Worm (Caenorhabditis elegans) whole organism, late embryonic: ENCODE results near the gene C01F1.6.

Experiments used
- C08G9.2 ChIP-seq: sonication (generic microtip); optimal IDR thresholded peaks from 2 replicates; lab custom pipeline; 2016; ENCODE audit warnings: mild to moderate bottlenecking, missing genetic modification characterization, moderate library complexity, missing compliant biosample characterization
- T23F11.4 ChIP-seq: fragments of 200-800 bp; sonication (Bioruptor generic); optimal IDR thresholded peaks from 2 replicates; lab custom pipeline; 2018; ENCODE audit warnings: mild to moderate bottlenecking, missing genetic modification characterization, missing compliant biosample characterization
- Y22D7AL.16 ChIP-seq: sonication (generic microtip); optimal IDR thresholded peaks from 2 replicates; lab custom pipeline; 2016; ENCODE audit warnings: missing genetic modification characterization, missing compliant biosample characterization
- ceh-14 ChIP-seq: sonication (generic microtip); optimal IDR thresholded peaks from 2 replicates; lab custom pipeline; 2016; ENCODE audit warnings: missing genotype, missing genetic modification characterization, missing compliant biosample characterization
- ceh-19 ChIP-seq: fragments of 200-800 bp; sonication (Bioruptor generic); optimal IDR thresholded peaks from 2 replicates; lab custom pipeline; 2018; ENCODE audit warnings: mild to moderate bottlenecking, missing genetic modification characterization, missing compliant biosample characterization
- ceh-22 ChIP-seq: sonication (generic microtip); optimal IDR thresholded peaks from 2 replicates; lab custom pipeline; 2017; ENCODE audit warnings: missing biosample characterization, missing genetic modification characterization
- ceh-24 ChIP-seq: sonication (generic microtip); optimal IDR thresholded peaks from 2 replicates; lab custom pipeline; 2016; ENCODE audit warnings: mild to moderate bottlenecking, missing genetic modification characterization, missing compliant biosample characterization
- ceh-6 ChIP-seq: fragments of 200-800 bp; sonication (Bioruptor generic); optimal IDR thresholded peaks from 2 replicates; lab custom pipeline; 2018; ENCODE audit warnings: mild to moderate bottlenecking, missing genetic modification characterization, missing compliant biosample characterization
- dve-1 ChIP-seq: sonication (generic microtip); optimal IDR thresholded peaks from 2 replicates; lab custom pipeline; 2017; ENCODE audit warnings: antibody characterized with exemption, mild to moderate bottlenecking, missing genetic modification characterization, missing compliant biosample characterization
- elt-2 ChIP-seq: sonication (generic microtip); optimal IDR thresholded peaks from 2 replicates; lab custom pipeline; 2016; ENCODE audit warnings: missing genetic modification reagents, missing genetic modification characterization, missing compliant biosample characterization
- elt-4 ChIP-seq: sonication (generic microtip); optimal IDR thresholded peaks from 2 replicates; lab custom pipeline; 2016; ENCODE audit warnings: missing genetic modification characterization, missing compliant biosample characterization
- eyg-1 ChIP-seq: sonication (generic microtip); optimal IDR thresholded peaks from 2 replicates; lab custom pipeline; 2016; ENCODE audit warnings: missing genotype, missing genetic modification characterization, missing compliant biosample characterization
- fkh-10 ChIP-seq: fragments of 150-350 bp; optimal IDR thresholded peaks from 2 replicates; lab custom pipeline; 2014; ENCODE audit warnings: missing biosample characterization, missing genetic modification reagents, missing genetic modification characterization
- fkh-6 ChIP-seq: sonication (generic microtip); optimal IDR thresholded peaks from 2 replicates; lab custom pipeline; 2016; ENCODE audit warnings: missing genetic modification characterization, missing compliant biosample characterization
- gmeb-2 ChIP-seq: sonication (generic microtip); optimal IDR thresholded peaks from 2 replicates; lab custom pipeline; 2016; ENCODE audit warnings: missing genetic modification characterization, inconsistent platforms, missing compliant biosample characterization
- hlh-30 ChIP-seq: sonication (generic microtip); optimal IDR thresholded peaks from 2 replicates; lab custom pipeline; 2017; ENCODE audit warnings: antibody characterized with exemption, missing genetic modification characterization, missing compliant biosample characterization; ENCODE audit not compliant: insufficient read depth
- hlh-8 ChIP-seq: sonication (generic microtip); optimal IDR thresholded peaks from 2 replicates; lab custom pipeline; 2016; ENCODE audit warnings: missing genotype, missing genetic modification characterization, missing compliant biosample characterization
- lim-6 ChIP-seq: sonication (generic microtip); optimal IDR thresholded peaks from 2 replicates; lab custom pipeline; 2016; ENCODE audit warnings: missing genetic modification characterization, missing compliant biosample characterization
- madf-2 ChIP-seq: sonication (generic microtip); optimal IDR thresholded peaks from 2 replicates; lab custom pipeline; 2017; ENCODE audit warnings: missing genetic modification characterization, missing compliant biosample characterization
- nfya-1 ChIP-seq: sonication (generic microtip); optimal IDR thresholded peaks from 2 replicates; lab custom pipeline; 2017; ENCODE audit warnings: missing genetic modification characterization, mild to moderate bottlenecking, missing compliant biosample characterization, antibody characterized with exemption, moderate library complexity
- nhr-232 ChIP-seq: sonication (generic microtip); optimal IDR thresholded peaks from 2 replicates; lab custom pipeline; 2016; ENCODE audit warnings: missing genetic modification characterization, missing compliant biosample characterization
- pha-4 ChIP-seq: fragments of 150-350 bp; optimal IDR thresholded peaks from 2 replicates; lab custom pipeline; 2018; ENCODE audit warnings: missing biosample characterization, missing genetic modification reagents, missing genetic modification characterization
- pqm-1 ChIP-seq: sonication (generic microtip); optimal IDR thresholded peaks from 2 replicates; lab custom pipeline; 2016; ENCODE audit warnings: missing genetic modification characterization, missing compliant biosample characterization
- ref-2 ChIP-seq: sonication (generic microtip); optimal IDR thresholded peaks from 2 replicates; lab custom pipeline; 2016; ENCODE audit warnings: missing genetic modification characterization, missing compliant biosample characterization
- sox-2 ChIP-seq: fragments of 200-800 bp; sonication (Bioruptor generic); IDR thresholded peaks from 2 replicates; pipeline ENCODE4 v1.3.6; 2022; ENCODE audit warnings: missing genetic modification reagents, missing genetic modification characterization, missing compliant biosample characterization
- sox-4 ChIP-seq: sonication (generic microtip); optimal IDR thresholded peaks from 2 replicates; lab custom pipeline; 2017; ENCODE audit warnings: mild to moderate bottlenecking, missing genetic modification characterization, inconsistent platforms, missing compliant biosample characterization
- syd-9 ChIP-seq: sonication (generic microtip); optimal IDR thresholded peaks from 2 replicates; lab custom pipeline; 2016; ENCODE audit warnings: mild to moderate bottlenecking, missing genetic modification characterization, moderate library complexity, missing compliant biosample characterization
- tbx-7 ChIP-seq: sonication (generic microtip); optimal IDR thresholded peaks from 2 replicates; lab custom pipeline; 2016; ENCODE audit warnings: missing genotype, missing genetic modification characterization, missing compliant biosample characterization
- unc-3 ChIP-seq, 2 experiments: fragments of 200-800 bp in 1 of 2; sonication (Bioruptor generic) in 1 of 2; sonication (generic microtip) in 1 of 2; conservative IDR thresholded peaks in 1 of 2; optimal IDR thresholded peaks in 1 of 2; 2 replicates each; pipeline versions ENCODE4 v1.3.6 to Lab custom; 2016 to 2022; ENCODE audit warnings: missing compliant biosample characterization in 2 of 2, missing genetic modification characterization in 2 of 2, missing genetic modification reagents in 1 of 2
- unc-55 ChIP-seq: sonication (generic microtip); optimal IDR thresholded peaks from 2 replicates; lab custom pipeline; 2017; ENCODE audit warnings: missing biosample characterization, missing genetic modification reagents, missing genetic modification characterization
- unc-86 ChIP-seq: sonication (generic microtip); optimal IDR thresholded peaks from 2 replicates; lab custom pipeline; 2016; ENCODE audit warnings: missing genetic modification characterization, missing compliant biosample characterization
- zip-5 ChIP-seq: sonication (generic microtip); optimal IDR thresholded peaks from 2 replicates; lab custom pipeline; 2016; ENCODE audit warnings: missing genetic modification characterization, missing compliant biosample characterization

The C01F1.6 gene

DNA sequence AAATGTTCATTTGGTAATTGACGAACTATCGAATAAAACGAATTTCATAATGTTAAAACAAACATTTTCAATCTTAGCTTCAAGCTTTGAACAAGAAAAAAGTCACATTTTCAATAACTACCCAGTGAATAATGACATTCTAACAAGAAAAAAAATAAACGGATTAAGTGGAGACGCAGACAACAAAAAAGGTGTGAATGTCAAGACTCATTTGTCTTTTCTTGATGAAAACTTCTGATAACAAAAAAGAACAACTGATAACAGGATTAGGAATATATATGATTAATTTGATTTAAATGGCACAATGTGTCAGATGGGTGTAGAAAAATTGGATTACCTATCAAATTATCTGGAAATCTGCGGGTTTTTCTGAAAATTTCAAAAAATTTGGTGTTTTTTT lies 561 bp upstream of the C01F1.6 start:
- no peak for TF ChIP-seq tbx-7 (tag; lab: Kevin White, UChicago)
- peak; percentile 50 for TF ChIP-seq elt-2 (tag; lab: Kevin White, UChicago)
- no peak for TF ChIP-seq elt-4 (tag; lab: Kevin White, UChicago)
- TF ChIP-seq ceh-14 (tag; lab: Kevin White, UChicago), result no peak
- no peak for TF ChIP-seq C08G9.2 (tag; lab: Kevin White, UChicago)
- TF ChIP-seq ceh-6 (GFP tag; lab: Kevin White, UChicago), result no peak
- no peak for TF ChIP-seq Y22D7AL.16 (tag; lab: Kevin White, UChicago)

DNA sequence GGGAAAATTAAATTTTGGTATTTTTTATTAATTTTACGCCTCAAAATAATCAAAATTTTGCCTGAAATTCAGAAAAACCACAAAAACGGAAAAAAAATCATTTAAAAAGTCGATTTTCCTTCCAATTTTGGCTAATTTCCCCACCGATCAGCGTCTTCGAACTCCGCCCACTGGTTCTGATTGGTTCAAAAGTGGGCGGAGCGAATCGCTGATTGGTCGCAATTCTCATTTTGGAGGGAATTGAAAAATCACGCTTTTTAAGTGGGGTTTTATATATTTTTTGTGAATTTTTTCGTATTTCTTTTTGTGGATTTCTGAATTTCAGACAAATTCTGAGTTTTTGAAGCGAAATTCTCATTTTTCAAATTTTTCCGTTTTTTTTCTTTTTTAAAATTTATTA lies 1.1 kb downstream of the C01F1.6 start:
- TF ChIP-seq lim-6 (tag; lab: Kevin White, UChicago), result no peak
- TF ChIP-seq nfya-1, result peak; percentile 83
- no peak for TF ChIP-seq gmeb-2 (tag; lab: Kevin White, UChicago)
- no peak for TF ChIP-seq hlh-30 (tag; lab: Kevin White, UChicago)
- TF ChIP-seq hlh-8 (tag; lab: Kevin White, UChicago), result no peak
- TF ChIP-seq tbx-7 (tag; lab: Kevin White, UChicago), result no peak
- no peak for TF ChIP-seq dve-1
- TF ChIP-seq pqm-1, result no peak
- TF ChIP-seq, all 69 proteins: peak for 1

DNA sequence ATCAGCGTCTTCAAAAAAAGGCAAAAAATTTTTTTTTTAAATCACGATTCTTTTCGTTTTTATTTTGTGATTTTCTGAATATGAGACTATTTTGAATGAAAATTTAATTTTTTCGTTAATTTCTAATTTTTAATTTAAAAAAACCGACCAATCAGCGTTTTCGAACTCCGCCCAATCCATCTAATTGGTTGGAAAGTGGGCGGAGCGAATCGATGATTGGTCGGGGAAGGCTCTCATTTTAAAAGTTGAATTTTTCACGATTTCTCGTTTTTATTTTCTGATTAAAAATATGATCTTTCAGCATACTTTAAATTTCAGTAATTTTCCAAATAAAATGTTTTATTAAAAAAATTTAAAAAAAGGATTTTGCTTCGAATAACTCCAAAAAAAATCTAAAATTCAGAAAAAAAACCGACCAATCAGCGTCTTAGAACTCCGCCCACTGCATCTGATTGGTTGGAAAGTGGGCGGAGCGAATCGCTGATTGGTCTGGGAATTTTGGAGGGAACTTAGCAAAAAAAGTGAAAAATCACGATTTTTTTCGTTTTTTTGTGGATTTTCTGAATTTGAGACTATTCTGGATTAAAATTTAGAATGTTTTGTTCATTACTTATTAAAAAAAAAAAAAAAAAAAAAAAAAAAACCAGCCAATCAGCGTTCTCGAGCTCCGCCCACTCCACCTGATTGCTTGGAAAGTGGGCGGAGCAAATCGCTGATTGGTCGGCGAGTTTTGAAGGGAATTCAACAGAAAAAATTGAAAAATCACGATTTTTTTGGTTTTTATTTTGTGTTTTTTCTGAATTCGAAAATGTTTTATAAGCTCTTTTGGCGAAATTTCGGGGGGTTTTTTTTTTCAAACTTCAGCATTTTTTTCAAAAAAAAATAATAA lies 3.5 kb downstream of the C01F1.6 start:
- TF ChIP-seq madf-2 (tag; lab: Kevin White, UChicago) (no peak), nfya-1 (peak; percentile 81), nhr-232 (tag; lab: Kevin White, UChicago) (no peak), pha-4 (no peak)

DNA sequence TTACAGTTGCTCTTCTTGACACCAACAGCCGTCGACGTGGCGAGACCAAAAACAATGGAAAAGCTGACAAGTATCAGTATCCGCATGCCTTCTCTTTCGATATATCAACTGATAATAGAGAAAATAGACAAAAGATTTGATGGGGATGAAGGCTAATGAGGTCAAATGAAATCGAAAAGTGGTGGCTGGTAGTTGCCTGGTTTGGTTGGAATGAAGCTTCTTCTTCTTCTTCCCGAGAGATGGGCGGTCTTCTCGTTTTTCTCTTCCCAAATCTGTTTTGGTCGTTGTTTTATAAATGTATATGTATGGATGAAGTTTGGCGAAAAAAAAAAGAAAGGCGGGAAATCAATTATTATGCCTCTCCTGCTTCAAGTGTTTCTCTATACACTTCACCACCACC lies 6.3 kb downstream of the C01F1.6 start, which contains the start of gene C01F1.5:
Gene C01F1.5 (minus strand): TSS at position 103 of the 400 bp plus-strand sequence.
- TF ChIP-seq sox-4 (tag; lab: Kevin White, UChicago) (no peak), hlh-30 (tag; lab: Kevin White, UChicago) (no peak), nfya-1 (no peak), fkh-10 (GFP tag; lab: Kevin White, UChicago) (no peak), ceh-24 (tag; lab: Kevin White, UChicago) (no peak), syd-9 (no peak), ceh-19 (GFP tag; lab: Kevin White, UChicago) (no peak), sox-2 (GFP tag; lab: Robert Waterston, UW) (no peak), gmeb-2 (tag; lab: Kevin White, UChicago) (no peak), T23F11.4 (GFP tag; lab: Kevin White, UChicago) (no peak), zip-5 (no peak), unc-86 (no peak), unc-55 (GFP tag; lab: Kevin White, UChicago) (no peak), fkh-6 (tag; lab: Kevin White, UChicago) (no peak), eyg-1 (tag; lab: Kevin White, UChicago) (no peak), ref-2 (tag; lab: Kevin White, UChicago) (no peak), unc-3 (GFP tag; conservative IDR thresholded peaks at IDR 0.05; lab: Robert Waterston, UW) (no peak), unc-3 (tag; optimal IDR thresholded peaks at IDR 0.05; lab: Kevin White, UChicago) (no peak), ceh-22 (tag; lab: Kevin White, UChicago) (no peak)

DNA sequence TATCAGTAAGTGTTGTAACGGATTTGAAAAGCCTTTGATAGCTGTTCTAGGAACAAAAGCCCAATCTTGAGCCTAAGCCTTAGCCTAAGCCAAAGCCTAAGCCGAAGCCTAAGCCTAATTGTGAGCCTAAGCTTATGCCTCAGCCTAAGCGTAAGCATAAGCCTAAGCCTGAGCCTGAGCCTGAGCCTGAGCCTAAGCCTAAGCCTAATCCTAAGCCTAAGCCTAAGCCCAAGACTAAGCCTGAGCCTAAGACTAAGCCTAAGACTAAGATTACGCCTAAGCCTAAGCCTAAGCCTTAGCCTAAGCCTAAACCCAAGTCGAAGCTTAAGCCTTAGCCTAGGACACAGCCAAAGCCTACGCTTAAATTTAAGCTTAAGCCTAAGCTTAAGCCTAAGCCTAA lies 10.4 kb downstream of the C01F1.6 start:
- peak; percentile 80 for TF ChIP-seq dve-1
- no peak for TF ChIP-seq gmeb-2 (tag; lab: Kevin White, UChicago)
